Worm (Caenorhabditis elegans): ENCODE results near the gene R02D1.2.

The R02D1.2 gene

DNA sequence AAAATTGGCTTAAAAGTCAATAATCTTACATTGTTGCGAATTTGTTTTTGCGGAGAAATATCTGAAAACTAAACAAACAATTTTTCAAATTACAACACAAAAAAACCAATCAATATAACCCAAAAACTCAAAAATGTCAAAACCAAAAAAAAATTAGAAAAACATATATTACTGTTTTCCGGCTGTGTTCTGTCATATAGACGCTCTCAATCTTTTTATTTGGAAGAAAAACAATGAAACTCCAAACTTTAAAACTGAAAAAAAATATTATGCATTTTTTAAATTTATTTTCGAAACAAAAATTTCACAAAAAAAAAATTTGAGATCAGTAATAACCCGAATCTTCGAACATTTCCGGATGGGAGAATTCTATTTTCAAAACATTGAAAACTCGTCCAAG, at the start of gene R02D1.2:
Gene R02D1.2 (minus strand): TSS at position 101 of the 400 bp plus-strand sequence.
- TF ChIP-seq nhr-77 (tag; optimal IDR thresholded peaks at IDR 0.05) (no peak), nhr-237 (tag; optimal IDR thresholded peaks at IDR 0.05) (no peak), gmeb-1 (tag; optimal IDR thresholded peaks at IDR 0.05) (no peak), sma-9 (GFP tag; optimal IDR thresholded peaks at IDR 0.05) (no peak), sma-9 (tag; optimal IDR thresholded peaks at IDR 0.05) (no peak), unc-62 (GFP tag; optimal IDR thresholded peaks at IDR 0.05) (no peak), nhr-11 (tag; optimal IDR thresholded peaks at IDR 0.05) (no peak), ama-1 (optimal IDR thresholded peaks at IDR 0.05) (no peak), blmp-1 (tag; optimal IDR thresholded peaks at IDR 0.05; ENCODE audit: insufficient read depth) (no peak), skn-1 (tag; optimal IDR thresholded peaks at IDR 0.05) (no peak), ztf-11 (tag; optimal IDR thresholded peaks at IDR 0.05) (no peak), ceh-16 (tag; optimal IDR thresholded peaks at IDR 0.05) (no peak), ztf-1 (GFP tag; conservative IDR thresholded peaks at IDR 0.05) (no peak), lin-11 (tag; optimal IDR thresholded peaks at IDR 0.05) (no peak), mbf-1 (tag; optimal IDR thresholded peaks at IDR 0.05) (no peak), sma-3 (GFP tag; optimal IDR thresholded peaks at IDR 0.05) (no peak), ztf-4 (tag; optimal IDR thresholded peaks at IDR 0.05) (no peak)

DNA sequence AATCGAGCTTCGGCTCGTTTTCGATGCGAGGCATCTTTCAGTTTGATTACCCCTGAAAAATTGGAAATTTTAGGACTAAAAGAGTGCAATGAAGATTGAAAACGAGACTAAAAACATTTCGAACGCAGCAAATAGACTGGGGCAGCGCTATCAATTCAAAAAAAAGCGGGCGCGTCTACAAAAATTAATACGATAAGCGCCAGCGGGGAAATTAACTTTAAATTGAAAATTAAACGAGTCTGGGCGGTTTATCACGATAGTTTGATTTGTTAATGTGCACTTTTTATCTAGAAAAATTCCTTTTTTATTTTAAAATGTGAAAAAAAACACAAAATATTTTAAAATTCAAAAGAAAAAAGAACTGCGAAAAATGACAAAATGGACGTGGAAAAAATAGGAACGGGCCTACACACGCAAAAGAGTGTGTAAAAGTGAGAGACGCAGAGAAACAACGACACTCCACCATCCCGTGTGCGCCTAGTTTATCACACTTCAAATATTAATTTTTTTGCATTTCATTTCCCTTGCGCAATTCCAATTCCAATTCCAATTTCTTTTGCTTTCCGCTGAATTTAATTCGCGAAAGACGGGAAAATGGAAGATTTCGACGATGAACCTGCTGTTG, 48.8 kb upstream of the R02D1.2 start, which contains the start of the genes gmpr-1 and fipp-1:
Gene gmpr-1 (minus strand): TSS at position 75 of the 625 bp plus-strand sequence.
Gene fipp-1 (plus strand): TSS at position 499 of the 625 bp plus-strand sequence.
- TF ChIP-seq aly-2 (tag; optimal IDR thresholded peaks at IDR 0.05) (no peak), nhr-25 (tag; optimal IDR thresholded peaks at IDR 0.05) (peak; percentile 57), snpc-4 (tag; optimal IDR thresholded peaks at IDR 0.05) (no peak), C34F6.9 (tag; optimal IDR thresholded peaks at IDR 0.05) (peak; percentile 60), skn-1 (tag; optimal IDR thresholded peaks at IDR 0.05) (no peak), lin-39 (tag; optimal IDR thresholded peaks at IDR 0.05) (no peak), R02D3.7 (tag; optimal IDR thresholded peaks at IDR 0.05) (no peak), nhr-237 (tag; optimal IDR thresholded peaks at IDR 0.05) (no peak), nhr-12 (tag; optimal IDR thresholded peaks at IDR 0.05) (no peak), ceh-82 (tag; optimal IDR thresholded peaks at IDR 0.05) (no peak), lin-13 (GFP tag; optimal IDR thresholded peaks at IDR 0.05) (no peak), gmeb-1 (tag; optimal IDR thresholded peaks at IDR 0.05) (peak; percentile 73), dmd-4 (tag; optimal IDR thresholded peaks at IDR 0.05) (no peak), nhr-23 (tag; optimal IDR thresholded peaks at IDR 0.05) (no peak), elt-3 (tag; optimal IDR thresholded peaks at IDR 0.05) (no peak), peb-1 (tag; optimal IDR thresholded peaks at IDR 0.05) (no peak), nhr-21 (tag; optimal IDR thresholded peaks at IDR 0.05) (no peak), egl-27 (tag; optimal IDR thresholded peaks at IDR 0.05) (peak; percentile 27), sma-9 (GFP tag; optimal IDR thresholded peaks at IDR 0.05) (peak; percentile 16), sma-9 (tag; optimal IDR thresholded peaks at IDR 0.05) (no peak), nhr-77 (tag; optimal IDR thresholded peaks at IDR 0.05) (no peak), mdl-1 (tag; optimal IDR thresholded peaks at IDR 0.05) (no peak), nhr-10 (tag; optimal IDR thresholded peaks at IDR 0.05) (no peak), F13H6.1 (tag; optimal IDR thresholded peaks at IDR 0.05) (peak; percentile 40), ZK546.5 (tag; optimal IDR thresholded peaks at IDR 0.05) (no peak), unc-39 (tag; optimal IDR thresholded peaks at IDR 0.05) (no peak), fos-1 (tag; optimal IDR thresholded peaks at IDR 0.05) (no peak), mab-5 (tag; optimal IDR thresholded peaks at IDR 0.05) (peak; percentile 39), Y55F3AM.14 (GFP tag; optimal IDR thresholded peaks at IDR 0.05) (no peak), elt-1 (tag; optimal IDR thresholded peaks at IDR 0.05) (no peak), ceh-16 (tag; optimal IDR thresholded peaks at IDR 0.05) (no peak), mbf-1 (tag; optimal IDR thresholded peaks at IDR 0.05) (no peak), sem-4 (tag; optimal IDR thresholded peaks at IDR 0.05) (no peak), lsy-2 (tag; optimal IDR thresholded peaks at IDR 0.05) (peak; percentile 40 to 77), ztf-1 (GFP tag; conservative IDR thresholded peaks at IDR 0.05) (no peak), nhr-6 (tag; optimal IDR thresholded peaks at IDR 0.05) (peak; percentile 27), ztf-11 (tag; optimal IDR thresholded peaks at IDR 0.05) (no peak), blmp-1 (tag; optimal IDR thresholded peaks at IDR 0.05; ENCODE audit: insufficient read depth) (no peak), ama-1 (optimal IDR thresholded peaks at IDR 0.05) (no peak), nhr-129 (tag; optimal IDR thresholded peaks at IDR 0.05) (peak; percentile 38), zag-1 (tag; optimal IDR thresholded peaks at IDR 0.05) (no peak), nhr-11 (tag; optimal IDR thresholded peaks at IDR 0.05) (no peak), lin-11 (tag; optimal IDR thresholded peaks at IDR 0.05) (no peak), crh-2 (tag; optimal IDR thresholded peaks at IDR 0.05) (peak; percentile 65), ztf-4 (tag; optimal IDR thresholded peaks at IDR 0.05) (no peak), alr-1 (tag; optimal IDR thresholded peaks at IDR 0.05) (no peak), unc-55 (GFP tag; optimal IDR thresholded peaks at IDR 0.05) (peak; percentile 79), unc-62 (GFP tag; optimal IDR thresholded peaks at IDR 0.05) (no peak), sma-3 (GFP tag; optimal IDR thresholded peaks at IDR 0.05) (peak; percentile 36)
